Worm (Caenorhabditis elegans) whole organism, L1 larva: ENCODE measurements around the gene acaa-2.
A peak's percentile ranks its signal among the peaks of the same experiment; 100 is the strongest.

Experiments
- C34B4.2 ChIP-seq: sonication (generic microtip); optimal IDR thresholded peaks from 2 replicates; lab custom pipeline; 2017; ENCODE audit warnings: mild to moderate bottlenecking, missing genetic modification characterization, missing compliant biosample characterization
- F16B12.6 ChIP-seq: fragments of 150-350 bp; optimal IDR thresholded peaks from 2 replicates; lab custom pipeline; 2014; ENCODE audit warnings: missing biosample characterization, missing genetic modification characterization
- aly-2 ChIP-seq: fragments of 150-350 bp; optimal IDR thresholded peaks from 2 replicates; lab custom pipeline; 2014; ENCODE audit warnings: missing biosample characterization, missing genetic modification characterization
- ceh-63 ChIP-seq: fragments of 200-800 bp; sonication (Bioruptor generic); optimal IDR thresholded peaks from 2 replicates; lab custom pipeline; 2018; ENCODE audit warnings: mild to moderate bottlenecking, missing genetic modification characterization, missing compliant biosample characterization
- ceh-82 ChIP-seq, 3 experiments: fragments of 150-350 bp in 1 of 3; sonication (generic microtip) in 2 of 3; optimal IDR thresholded peaks; 2 replicates each; lab custom pipeline; 2014 to 2017; ENCODE audit warnings: missing biosample characterization in 3 of 3, missing genetic modification characterization in 3 of 3
- ceh-88 ChIP-seq: fragments of 200-800 bp; sonication (Bioruptor generic); IDR thresholded peaks from 2 replicates; pipeline ENCODE4 v1.3.6; 2022; ENCODE audit warnings: missing genetic modification characterization, missing compliant biosample characterization
- ces-1 ChIP-seq: fragments of 150-350 bp; optimal IDR thresholded peaks from 2 replicates; lab custom pipeline; 2014; ENCODE audit warnings: missing biosample characterization, missing genetic modification reagents, missing genetic modification characterization
- dsc-1 ChIP-seq: sonication (generic microtip); optimal IDR thresholded peaks from 2 replicates; lab custom pipeline; 2016; ENCODE audit warnings: mild to moderate bottlenecking, missing genetic modification characterization, missing compliant biosample characterization
- efl-1 ChIP-seq, 4 experiments: fragments of 150-350 bp; optimal IDR thresholded peaks in 3 of 4; peaks in 1 of 4; 1 replicate in 1 of 4; 2 replicates in 3 of 4; lab custom pipeline; 2014; ENCODE audit warnings: missing biosample characterization in 2 of 4, missing genetic modification characterization in 2 of 4, missing genetic modification reagents in 2 of 4
- egl-13 ChIP-seq: sonication (generic microtip); optimal IDR thresholded peaks from 2 replicates; lab custom pipeline; 2016; ENCODE audit warnings: missing genotype, missing genetic modification reagents, missing genetic modification characterization, missing compliant biosample characterization
- egl-27 ChIP-seq, 2 experiments: fragments of 150-350 bp in 1 of 2; sonication (generic microtip); optimal IDR thresholded peaks; 3 replicates each; lab custom pipeline; 2017 to 2018; ENCODE audit warnings: missing biosample characterization in 2 of 2, missing genetic modification characterization in 2 of 2, missing genetic modification reagents in 2 of 2
- ets-5 ChIP-seq: fragments of 200-800 bp; sonication (Bioruptor generic); IDR thresholded peaks from 2 replicates; pipeline ENCODE4 v1.3.6; 2022; ENCODE audit warnings: missing genetic modification characterization, missing compliant biosample characterization
- fkh-4 ChIP-seq: sonication (generic microtip); optimal IDR thresholded peaks from 2 replicates; lab custom pipeline; 2016; ENCODE audit warnings: missing compliant biosample characterization, missing genetic modification characterization, borderline replicate concordance
- fkh-8 ChIP-seq: sonication (generic microtip); optimal IDR thresholded peaks from 2 replicates; lab custom pipeline; 2016; ENCODE audit warnings: mild to moderate bottlenecking, missing genetic modification characterization, missing compliant biosample characterization
- isw-1 ChIP-seq: fragments of 200-800 bp; sonication (Bioruptor generic); IDR thresholded peaks from 2 replicates; pipeline ENCODE4 v1.3.6; 2022; ENCODE audit warnings: missing genetic modification characterization, missing compliant biosample characterization
- lin-13 ChIP-seq: fragments of 150-350 bp; optimal IDR thresholded peaks from 2 replicates; lab custom pipeline; 2014; ENCODE audit warnings: missing biosample characterization, missing genetic modification reagents, missing genetic modification characterization
- lin-14 ChIP-seq: fragments of 200-800 bp; sonication (Bioruptor generic); optimal IDR thresholded peaks from 2 replicates; lab custom pipeline; 2018; ENCODE audit warnings: mild to moderate bottlenecking, missing genetic modification characterization, moderate library complexity, missing compliant biosample characterization
- lin-15B ChIP-seq: fragments of 150-350 bp; sonication (generic microtip); optimal IDR thresholded peaks from 3 replicates; lab custom pipeline; 2014; ENCODE audit warnings: missing biosample characterization, missing genetic modification characterization
- lir-3 ChIP-seq: sonication (generic microtip); optimal IDR thresholded peaks from 2 replicates; lab custom pipeline; 2016; ENCODE audit warnings: mild to moderate bottlenecking, missing genetic modification characterization, moderate library complexity, missing compliant biosample characterization; ENCODE audit not compliant: poor library complexity
- lsy-2 ChIP-seq, 2 experiments: fragments of 150-350 bp; optimal IDR thresholded peaks; 2 replicates each; lab custom pipeline; 2014; ENCODE audit warnings: missing biosample characterization in 2 of 2, missing genetic modification characterization in 2 of 2
- nhr-11 ChIP-seq: fragments of 150-350 bp; optimal IDR thresholded peaks from 2 replicates; lab custom pipeline; 2014; ENCODE audit warnings: missing biosample characterization, missing genetic modification characterization
- nhr-237 ChIP-seq: fragments of 150-350 bp; optimal IDR thresholded peaks from 2 replicates; lab custom pipeline; 2014; ENCODE audit warnings: missing biosample characterization, missing genetic modification characterization
- nhr-28 ChIP-seq: fragments of 150-350 bp; optimal IDR thresholded peaks from 2 replicates; lab custom pipeline; 2014; ENCODE audit warnings: missing biosample characterization, missing genetic modification characterization
- nhr-47 ChIP-seq: sonication (generic microtip); optimal IDR thresholded peaks from 2 replicates; lab custom pipeline; 2016; ENCODE audit warnings: mild to moderate bottlenecking, missing genetic modification characterization, moderate library complexity, missing compliant biosample characterization
- nhr-71 ChIP-seq: sonication (generic microtip); optimal IDR thresholded peaks from 2 replicates; lab custom pipeline; 2016; ENCODE audit warnings: mild to moderate bottlenecking, missing genetic modification characterization, moderate library complexity, missing compliant biosample characterization
- nhr-84 ChIP-seq: sonication (generic microtip); optimal IDR thresholded peaks from 2 replicates; lab custom pipeline; 2017; ENCODE audit warnings: missing biosample characterization, missing genetic modification characterization
- pag-3 ChIP-seq: sonication (generic microtip); optimal IDR thresholded peaks from 2 replicates; lab custom pipeline; 2017; ENCODE audit warnings: missing genetic modification characterization, mild to moderate bottlenecking, missing compliant biosample characterization, antibody characterized with exemption, borderline replicate concordance; ENCODE audit not compliant: insufficient read depth
- pax-3 ChIP-seq: fragments of 200-800 bp; sonication (Bioruptor generic); optimal IDR thresholded peaks from 2 replicates; lab custom pipeline; 2018; ENCODE audit warnings: mild to moderate bottlenecking, missing genetic modification characterization, moderate library complexity, missing compliant biosample characterization
- pqm-1 ChIP-seq: sonication (generic microtip); optimal IDR thresholded peaks from 3 replicates; lab custom pipeline; 2017; ENCODE audit warnings: missing biosample characterization, missing genetic modification characterization
- skn-1 ChIP-seq: fragments of 150-350 bp; optimal IDR thresholded peaks from 2 replicates; lab custom pipeline; 2014; ENCODE audit warnings: missing biosample characterization, missing genetic modification characterization
- sup-37 ChIP-seq: fragments of 200-800 bp; sonication (Bioruptor generic); optimal IDR thresholded peaks from 2 replicates; lab custom pipeline; 2018; ENCODE audit warnings: mild to moderate bottlenecking, missing genetic modification characterization, missing compliant biosample characterization
- swsn-7 ChIP-seq: sonication (generic microtip); optimal IDR thresholded peaks from 2 replicates; lab custom pipeline; 2016; ENCODE audit warnings: missing genetic modification characterization, missing compliant biosample characterization
- tbx-2 ChIP-seq: sonication (generic microtip); optimal IDR thresholded peaks from 2 replicates; lab custom pipeline; 2016; ENCODE audit warnings: missing genetic modification characterization, missing compliant biosample characterization
- tlp-1 ChIP-seq: fragments of 150-350 bp; optimal IDR thresholded peaks from 2 replicates; lab custom pipeline; 2014; ENCODE audit warnings: missing biosample characterization, missing genetic modification characterization
- unc-86 ChIP-seq: sonication (generic microtip); optimal IDR thresholded peaks from 2 replicates; lab custom pipeline; 2016; ENCODE audit warnings: missing genetic modification characterization, missing compliant biosample characterization
- xbp-1 ChIP-seq: sonication (generic microtip); optimal IDR thresholded peaks from 2 replicates; lab custom pipeline; 2016; ENCODE audit warnings: missing genetic modification characterization, missing compliant biosample characterization
- zag-1 ChIP-seq: fragments of 150-350 bp; optimal IDR thresholded peaks from 2 replicates; lab custom pipeline; 2014; ENCODE audit warnings: missing biosample characterization, missing genetic modification characterization
- ztf-11 ChIP-seq, 2 experiments: sonication (generic microtip); optimal IDR thresholded peaks; 2 replicates each; lab custom pipeline; 2016 to 2017; ENCODE audit warnings: missing genetic modification characterization in 2 of 2, missing biosample characterization in 1 of 2, missing compliant biosample characterization in 1 of 2

The acaa-2 gene

DNA sequence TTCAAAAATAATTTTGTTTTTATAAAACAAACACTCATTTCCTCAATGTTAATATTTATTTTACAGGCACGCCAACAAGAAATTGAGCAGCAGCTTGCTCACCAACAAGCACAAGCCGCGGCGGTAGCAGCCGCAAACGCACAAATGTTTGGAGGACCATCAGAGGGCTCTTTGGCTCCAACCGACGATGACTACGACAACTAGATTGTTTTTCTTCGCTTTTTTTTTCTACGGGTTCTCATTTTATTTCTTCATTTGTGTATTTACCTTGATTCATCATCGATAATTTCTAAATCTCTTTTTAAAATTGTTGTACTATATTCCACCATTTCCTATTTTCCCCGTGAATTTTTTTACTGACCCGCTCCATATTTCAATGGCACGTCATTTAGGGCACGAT, 1.6 kb upstream of the acaa-2 start, which contains the start of gene ife-1:
Gene ife-1 (plus strand): TSS at position 301 of the 400 bp plus-strand sequence.
- TF ChIP-seq pqm-1 (tag; lab: Kevin White, UChicago): no peak
- no peak for TF ChIP-seq lir-3 (tag; lab: Kevin White, UChicago)
- no peak for TF ChIP-seq egl-27 (tag; optimal IDR thresholded peaks at IDR 0.05; lab: Kevin White, UChicago)
- no peak for TF ChIP-seq pag-3 (tag; lab: Kevin White, UChicago)

DNA sequence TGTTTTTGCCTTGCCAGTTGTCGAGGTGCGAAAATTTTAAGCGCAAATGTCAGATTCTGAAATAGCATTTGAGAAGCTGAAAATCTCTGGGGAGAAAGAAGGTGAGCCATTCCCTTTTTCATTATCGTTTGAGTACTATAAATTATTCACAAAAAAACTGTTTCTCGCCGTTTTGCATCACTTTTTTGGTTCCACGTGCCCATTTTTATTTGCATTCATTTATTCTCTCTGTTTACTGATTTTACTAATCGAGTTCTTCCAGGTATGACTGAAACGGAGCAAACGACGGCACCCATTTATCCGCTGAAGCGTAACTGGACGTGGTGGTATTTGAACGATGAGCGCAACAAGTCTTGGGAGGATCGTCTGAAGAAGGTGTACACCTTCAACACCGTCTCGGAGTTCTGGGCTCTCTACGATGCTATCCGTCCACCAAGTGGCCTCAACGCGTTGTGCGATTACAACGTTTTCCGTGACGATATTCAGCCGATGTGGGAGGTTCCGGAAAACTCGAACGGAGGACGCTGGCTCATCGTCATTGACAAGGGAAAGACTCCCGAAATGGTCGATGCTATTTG, 1.1 kb upstream of the acaa-2 start:
- no peak for TF ChIP-seq sup-37
- TF ChIP-seq lin-14 (GFP tag; lab: Kevin White, UChicago): no peak
- no peak for TF ChIP-seq efl-1 (optimal IDR thresholded peaks at IDR 0.05; lab: Kevin White, UChicago)
- peak in 1 of 2 experiments; percentile 58 for TF ChIP-seq efl-1 (GFP tag; optimal IDR thresholded peaks at IDR 0.05 in 1 of 2; lab: Kevin White, UChicago)
- TF ChIP-seq ceh-88 (GFP tag; lab: Robert Waterston, UW): no peak
- TF ChIP-seq pax-3 (tag; lab: Kevin White, UChicago): no peak
- no peak for TF ChIP-seq xbp-1
- TF ChIP-seq, all 84 proteins: peak for 1

- no peak for TF ChIP-seq ces-1 (GFP tag; lab: Kevin White, UChicago)
- peak; percentile 70 for TF ChIP-seq F16B12.6
- no peak for TF ChIP-seq ets-5 (GFP tag; lab: Robert Waterston, UW)
- no peak for TF ChIP-seq ceh-63 (GFP tag; lab: Kevin White, UChicago)
- no peak for TF ChIP-seq skn-1 (tag; lab: Kevin White, UChicago)
- no peak for TF ChIP-seq ztf-11 (tag; optimal IDR thresholded peaks at IDR 0.05; lab: Kevin White, UChicago)
- no peak for TF ChIP-seq zag-1 (tag; lab: Kevin White, UChicago)
- TF ChIP-seq lsy-2 (tag; optimal IDR thresholded peaks at IDR 0.05; lab: Kevin White, UChicago): peak in 1 of 2 experiments; percentile 23
- no peak for TF ChIP-seq lin-13 (GFP tag; lab: Kevin White, UChicago)
- no peak for TF ChIP-seq unc-86
- no peak for TF ChIP-seq lin-14 (GFP tag; lab: Kevin White, UChicago)
- no peak for TF ChIP-seq egl-13 (tag; lab: Kevin White, UChicago)
- TF ChIP-seq nhr-28 (tag; lab: Kevin White, UChicago): no peak
- no peak for TF ChIP-seq nhr-84
- TF ChIP-seq nhr-11: no peak
- TF ChIP-seq pax-3 (tag; lab: Kevin White, UChicago): no peak
- no peak for TF ChIP-seq lir-3 (tag; lab: Kevin White, UChicago)
- TF ChIP-seq, all 84 proteins: peak for 2
Measured at ce11 chrIII:13346785-13347184, 2.0 kb downstream of the acaa-2 start, which contains the start of gene mtm-6. mtm-6 (plus strand) TSS chrIII:13347085.

DNA sequence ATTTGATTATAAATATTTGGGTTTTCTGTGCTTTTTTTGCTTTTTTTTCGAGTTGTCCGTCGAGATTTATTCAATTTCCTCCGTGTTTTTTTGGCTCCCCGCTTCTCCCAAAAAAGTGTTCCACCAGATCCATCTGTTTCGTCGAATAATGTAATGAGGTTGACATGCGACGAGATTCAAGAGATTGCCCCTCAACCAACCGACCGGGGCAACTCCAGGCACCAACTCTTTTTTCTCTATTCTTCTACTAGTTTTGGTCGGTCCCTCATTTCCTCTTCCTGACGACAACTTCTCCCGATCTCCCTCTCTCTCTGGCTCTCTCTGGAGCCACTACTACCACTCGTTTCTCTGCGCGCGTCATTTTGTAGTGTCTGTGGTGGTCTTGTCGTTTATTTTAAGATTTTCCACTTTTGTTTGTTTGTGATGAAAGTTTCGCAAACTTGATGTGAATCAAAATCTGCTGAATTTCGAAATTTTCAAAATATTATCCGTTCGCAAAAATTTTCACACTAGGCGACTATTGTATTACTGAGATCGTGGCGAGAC, 3.1 kb downstream of the acaa-2 start:
- TF ChIP-seq aly-2 (tag; lab: Kevin White, UChicago): no peak
- peak; percentile 11 for TF ChIP-seq nhr-47 (tag; lab: Kevin White, UChicago)
- no peak for TF ChIP-seq C34B4.2 (tag; lab: Kevin White, UChicago)
- TF ChIP-seq lin-14 (GFP tag; lab: Kevin White, UChicago): peak; percentile 77
- peak in 2 of 3 experiments; percentile 7 to 48 for TF ChIP-seq ceh-82 (tag; optimal IDR thresholded peaks at IDR 0.05; lab: Kevin White, UChicago)
- no peak for TF ChIP-seq tlp-1 (tag; lab: Kevin White, UChicago)
- TF ChIP-seq xbp-1: no peak
- TF ChIP-seq fkh-4 (tag; lab: Kevin White, UChicago): peak; percentile 1
- TF ChIP-seq lsy-2 (tag; optimal IDR thresholded peaks at IDR 0.05; lab: Kevin White, UChicago): peak in 1 of 2 experiments; percentile 18
- TF ChIP-seq swsn-7 (tag; lab: Kevin White, UChicago): peak; percentile 0
- TF ChIP-seq isw-1: 0 out of 2 replicates have a peak, but pooled peaks have one; percentile 12
- TF ChIP-seq dsc-1 (tag; lab: Kevin White, UChicago): peak; percentile 66
- TF ChIP-seq nhr-237 (tag; lab: Kevin White, UChicago): no peak
- no peak for TF ChIP-seq lin-15B
- TF ChIP-seq nhr-28 (tag; lab: Kevin White, UChicago): no peak
- TF ChIP-seq efl-1 (optimal IDR thresholded peaks at IDR 0.05; lab: Kevin White, UChicago): peak in 1 of 2 experiments; percentile 3
- TF ChIP-seq efl-1 (GFP tag; optimal IDR thresholded peaks at IDR 0.05 in 1 of 2; lab: Kevin White, UChicago): no peak
- TF ChIP-seq tbx-2: peak; percentile 28
- TF ChIP-seq nhr-71 (tag; lab: Kevin White, UChicago): peak; percentile 33
- no peak for TF ChIP-seq lir-3 (tag; lab: Kevin White, UChicago)
- peak; percentile 9 for TF ChIP-seq fkh-8 (tag; lab: Kevin White, UChicago)
